Fruit fly (Drosophila melanogaster): Measurements from ENCODE around the gene CG3106.

The CG3106 gene

dm6 chrX:9687623-9688022 is 24.9 kb upstream of the CG3106 start (continued):
- TF ChIP-seq sens-2 (GFP tag; IDR thresholded peaks at IDR 0.05) (peak; percentile 95), CG17186 (GFP tag; optimal IDR thresholded peaks at IDR 0.05) (peak; percentile 58), Nf-YC (tag; optimal IDR thresholded peaks at IDR 0.05) (peak; percentile 89), CG6791 (GFP tag; IDR thresholded peaks at IDR 0.05; ENCODE audit: partially characterized antibody) (0 out of 3 replicates have a peak, but pooled peaks have one; percentile 46), repo (GFP tag; optimal IDR thresholded peaks at IDR 0.05) (peak; percentile 69), Usf (GFP tag; optimal IDR thresholded peaks at IDR 0.05) (peak; percentile 83), her (GFP tag; optimal IDR thresholded peaks at IDR 0.05) (peak; percentile 59), NK7.1 (GFP tag; optimal IDR thresholded peaks at IDR 0.05) (peak; percentile 75), ase (GFP tag; IDR thresholded peaks at IDR 0.05) (peak; percentile 95), CG42726 (GFP tag; IDR thresholded peaks at IDR 0.05; ENCODE audit: partially characterized antibody) (peak; percentile 68), CG17361 (GFP tag; IDR thresholded peaks at IDR 0.05) (peak; percentile 95), Lhr (GFP tag; optimal IDR thresholded peaks at IDR 0.05) (peak; percentile 91), fd96Cb (tag; optimal IDR thresholded peaks at IDR 0.05) (peak; percentile 93), zfh2 (GFP tag; optimal IDR thresholded peaks at IDR 0.05) (peak; percentile 81), unpg (GFP tag; optimal IDR thresholded peaks at IDR 0.05) (peak; percentile 97), CG2712 (tag; optimal IDR thresholded peaks at IDR 0.05) (peak; percentile 97), CG30020 (tag; optimal IDR thresholded peaks at IDR 0.05) (peak; percentile 77), Meics (GFP tag; optimal IDR thresholded peaks at IDR 0.05) (peak; percentile 96), CG6813 (GFP tag; optimal IDR thresholded peaks at IDR 0.05) (peak; percentile 98), gem (tag; optimal IDR thresholded peaks at IDR 0.05) (peak; percentile 97), esg (GFP tag; conservative IDR thresholded peaks at IDR 0.05) (peak; percentile 90), insv (GFP tag; optimal IDR thresholded peaks at IDR 0.05) (peak; percentile 23 to 79), CG11398 (GFP tag; optimal IDR thresholded peaks at IDR 0.05) (peak; percentile 59), zen (tag; optimal IDR thresholded peaks at IDR 0.05) (peak; percentile 96), CG11456 (GFP tag; IDR thresholded peaks at IDR 0.05) (peak; percentile 96), CG3065 (GFP tag; optimal IDR thresholded peaks at IDR 0.05) (peak; percentile 83), CG8765 (GFP tag; IDR thresholded peaks at IDR 0.05) (peak; percentile 85), D (optimal IDR thresholded peaks at IDR 0.05) (no peak), D (GFP tag; optimal IDR thresholded peaks at IDR 0.05) (peak; percentile 93), CG11560 (tag; IDR thresholded peaks at IDR 0.05) (peak; percentile 78; the same call in 2 of the 3 replicates), PHDP (tag; optimal IDR thresholded peaks at IDR 0.05) (peak; percentile 97), CG12942 (GFP tag; optimal IDR thresholded peaks at IDR 0.05) (peak; percentile 82), pros (GFP tag; optimal IDR thresholded peaks at IDR 0.05) (peak; percentile 78), Dll (GFP tag; IDR thresholded peaks at IDR 0.05; ENCODE audit: partially characterized antibody) (no peak), tx (GFP tag; optimal IDR thresholded peaks at IDR 0.05) (peak; percentile 72), CG31365 (tag; optimal IDR thresholded peaks at IDR 0.05) (peak; percentile 87), CG14860 (GFP tag; IDR thresholded peaks at IDR 0.05; ENCODE audit: partially characterized antibody) (no peak), CG15601 (tag; optimal IDR thresholded peaks at IDR 0.05) (peak; percentile 93), CG17568 (GFP tag; optimal IDR thresholded peaks at IDR 0.05) (peak; percentile 96), pita (GFP tag; optimal IDR thresholded peaks at IDR 0.05) (peak; percentile 93), CG10274 (GFP tag; optimal IDR thresholded peaks at IDR 0.05) (peak; percentile 80), CG14710 (tag; optimal IDR thresholded peaks at IDR 0.05) (peak; percentile 96), pho (GFP tag; optimal IDR thresholded peaks at IDR 0.05) (peak; percentile 87), CG4328 (GFP tag; optimal IDR thresholded peaks at IDR 0.05) (peak; percentile 95), BtbVII (GFP tag; optimal IDR thresholded peaks at IDR 0.05) (peak; percentile 96), peb (GFP tag; IDR thresholded peaks at IDR 0.05) (peak; percentile 76), run (tag; optimal IDR thresholded peaks at IDR 0.05) (peak; percentile 96), klu (GFP tag; IDR thresholded peaks at IDR 0.05) (peak; percentile 85), CG3407 (GFP tag; optimal IDR thresholded peaks at IDR 0.05) (peak; percentile 92), bsh (GFP tag; optimal IDR thresholded peaks at IDR 0.05) (peak; percentile 93 to 96)
